Worm (Caenorhabditis elegans): ENCODE measurements around the gene str-96.
A peak's percentile ranks its signal among the peaks of the same experiment; 100 is the strongest.

The str-96 gene

ce11 chrV:15293865-15294264 is at the start of gene str-96:
TSS of gene str-96 (minus strand) at chrV:15293965.
- TF ChIP-seq D1046.2 (GFP tag; IDR thresholded peaks at IDR 0.05), result no peak
- TF ChIP-seq dmd-6 (GFP tag; IDR thresholded peaks at IDR 0.05), result no peak
- TF ChIP-seq fos-1 (tag; optimal IDR thresholded peaks at IDR 0.05), result no peak
- TF ChIP-seq snpc-1.2 (GFP tag; IDR thresholded peaks at IDR 0.05), result no peak
- no peak for TF ChIP-seq zag-1 (tag; optimal IDR thresholded peaks at IDR 0.05)
- no peak for TF ChIP-seq saeg-2 (GFP tag; IDR thresholded peaks at IDR 0.05)
- no peak for TF ChIP-seq Y48G9A.11 (GFP tag; IDR thresholded peaks at IDR 0.05)
- no peak for TF ChIP-seq hif-1 (tag; optimal IDR thresholded peaks at IDR 0.05)
- no peak for TF ChIP-seq attf-4 (tag; optimal IDR thresholded peaks at IDR 0.05)
- no peak for TF ChIP-seq spr-3 (GFP tag; optimal IDR thresholded peaks at IDR 0.05)
- no peak for TF ChIP-seq lir-3 (tag; optimal IDR thresholded peaks at IDR 0.05)
- TF ChIP-seq pqm-1 (tag; optimal IDR thresholded peaks at IDR 0.05), result no peak

- TF ChIP-seq tra-1 (GFP tag; IDR thresholded peaks at IDR 0.05) (no peak), unc-62 (GFP tag; optimal IDR thresholded peaks at IDR 0.05 in 1 of 2) (peak in 1 of 2 experiments; percentile 24), unc-62 (tag; optimal IDR thresholded peaks at IDR 0.05) (no peak)
Measured at ce11 chrV:15341404-15341803, 47.6 kb upstream of the str-96 start, which contains the start of gene clec-229. TSS of gene clec-229 (minus strand) at chrV:15341504.

ce11 chrV:15339363-15339762 is 45.6 kb upstream of the str-96 start, which contains the start of gene clec-228:
TSS of gene clec-228 (minus strand) at chrV:15339463.
- TF ChIP-seq nhr-76 (tag; optimal IDR thresholded peaks at IDR 0.05), result no peak
- TF ChIP-seq ceh-32 (tag; optimal IDR thresholded peaks at IDR 0.05; ENCODE audit: poor library complexity), result no peak
- TF ChIP-seq nhr-6 (tag; optimal IDR thresholded peaks at IDR 0.05), result no peak
- TF ChIP-seq lin-29 (GFP tag; IDR thresholded peaks at IDR 0.05), result no peak
- TF ChIP-seq mdl-1 (tag; optimal IDR thresholded peaks at IDR 0.05), result no peak
- TF ChIP-seq daf-8 (GFP tag; IDR thresholded peaks at IDR 0.05), result no peak
- TF ChIP-seq lim-7 (GFP tag; IDR thresholded peaks at IDR 0.05), result no peak
- TF ChIP-seq ZK337.2 (GFP tag; IDR thresholded peaks at IDR 0.05), result no peak
- no peak for TF ChIP-seq ZK546.5 (tag; optimal IDR thresholded peaks at IDR 0.05)
- no peak for TF ChIP-seq F10B5.3 (tag; optimal IDR thresholded peaks at IDR 0.05)
- no peak for TF ChIP-seq Y75B8A.6 (GFP tag; IDR thresholded peaks at IDR 0.05)

ce11 chrV:15337405-15337804 is 43.6 kb upstream of the str-96 start, which contains the start of gene wrt-7:
TSS of gene wrt-7 (minus strand) at chrV:15337505.
- TF ChIP-seq unc-62 (GFP tag; optimal IDR thresholded peaks at IDR 0.05 in 1 of 2) (peak in 1 of 2 experiments; percentile 33), unc-62 (tag; optimal IDR thresholded peaks at IDR 0.05) (no peak), skn-1 (tag; optimal IDR thresholded peaks at IDR 0.05) (no peak), lin-13 (GFP tag; optimal IDR thresholded peaks at IDR 0.05) (no peak), cey-2 (tag; optimal IDR thresholded peaks at IDR 0.05; ENCODE audit: borderline replicate concordance, insufficient read depth) (no peak), nhr-41 (GFP tag; IDR thresholded peaks at IDR 0.05) (no peak)

- no peak for TF ChIP-seq vab-7 (GFP tag; IDR thresholded peaks at IDR 0.05)
- no peak for TF ChIP-seq lin-39 (tag; optimal IDR thresholded peaks at IDR 0.05)
- TF ChIP-seq nhr-28 (tag; optimal IDR thresholded peaks at IDR 0.05), result no peak
- TF ChIP-seq snpc-1.2 (GFP tag; IDR thresholded peaks at IDR 0.05), result no peak
- no peak for TF ChIP-seq mep-1 (tag; optimal IDR thresholded peaks at IDR 0.05)
- TF ChIP-seq Y5F2A.4 (GFP tag; optimal IDR thresholded peaks at IDR 0.05), result no peak
- TF ChIP-seq tag-97 (GFP tag; IDR thresholded peaks at IDR 0.05), result no peak
- TF ChIP-seq lin-13 (GFP tag; optimal IDR thresholded peaks at IDR 0.05), result no peak
- TF ChIP-seq madf-5 (GFP tag; IDR thresholded peaks at IDR 0.05), result no peak
Measured at ce11 chrV:15332851-15333250, 39.1 kb upstream of the str-96 start, which contains the start of gene srw-113. TSS of gene srw-113 (plus strand) at chrV:15333151.

Data from whole organism, L4 larva.